Worm (Caenorhabditis elegans) whole organism, late embryonic: ENCODE data around the gene ZK1290.11.

Experiments used
- C08G9.2 ChIP-seq: sonication (generic microtip); optimal IDR thresholded peaks from 2 replicates; lab custom pipeline; 2016; ENCODE audit warnings: mild to moderate bottlenecking, missing genetic modification characterization, moderate library complexity, missing compliant biosample characterization
- C38D4.7 ChIP-seq: fragments of 200-800 bp; sonication (Bioruptor generic); optimal IDR thresholded peaks from 2 replicates; lab custom pipeline; 2018; ENCODE audit warnings: mild to moderate bottlenecking, missing genetic modification characterization, moderate library complexity, missing compliant biosample characterization
- F13H6.1 ChIP-seq: sonication (generic microtip); optimal IDR thresholded peaks from 2 replicates; lab custom pipeline; 2016; ENCODE audit warnings: missing genetic modification characterization, missing compliant biosample characterization
- K02D7.2 ChIP-seq: sonication (generic microtip); optimal IDR thresholded peaks from 2 replicates; lab custom pipeline; 2017; ENCODE audit warnings: mild to moderate bottlenecking, missing genetic modification characterization, missing compliant biosample characterization
- K09A11.1 ChIP-seq: sonication (generic microtip); optimal IDR thresholded peaks from 2 replicates; lab custom pipeline; 2017; ENCODE audit warnings: antibody characterized with exemption, mild to moderate bottlenecking, missing genetic modification characterization, missing compliant biosample characterization; ENCODE audit not compliant: insufficient read depth
- ama-1 ChIP-seq: fragments of 150-350 bp; optimal IDR thresholded peaks from 2 replicates; lab custom pipeline; 2014
- ceh-2 ChIP-seq: sonication (generic microtip); optimal IDR thresholded peaks from 2 replicates; lab custom pipeline; 2016; ENCODE audit warnings: missing genotype, missing genetic modification characterization, missing compliant biosample characterization
- ceh-24 ChIP-seq: sonication (generic microtip); optimal IDR thresholded peaks from 2 replicates; lab custom pipeline; 2016; ENCODE audit warnings: mild to moderate bottlenecking, missing genetic modification characterization, missing compliant biosample characterization
- ceh-30 ChIP-seq: fragments of 150-350 bp; optimal IDR thresholded peaks from 2 replicates; lab custom pipeline; 2014; ENCODE audit warnings: missing biosample characterization, missing genetic modification characterization
- ceh-31 ChIP-seq: sonication (generic microtip); optimal IDR thresholded peaks from 2 replicates; lab custom pipeline; 2016; ENCODE audit warnings: missing genetic modification characterization, missing compliant biosample characterization
- ceh-34 ChIP-seq: sonication (generic microtip); optimal IDR thresholded peaks from 2 replicates; lab custom pipeline; 2016; ENCODE audit warnings: mild to moderate bottlenecking, missing genetic modification characterization, missing compliant biosample characterization
- ceh-48 ChIP-seq: sonication (generic microtip); optimal IDR thresholded peaks from 2 replicates; lab custom pipeline; 2016; ENCODE audit warnings: missing genetic modification characterization, inconsistent platforms, missing compliant biosample characterization
- dmd-4 ChIP-seq: sonication (generic microtip); optimal IDR thresholded peaks from 2 replicates; lab custom pipeline; 2016; ENCODE audit warnings: borderline replicate concordance, missing genetic modification characterization, missing compliant biosample characterization
- elt-2 ChIP-seq: sonication (generic microtip); optimal IDR thresholded peaks from 2 replicates; lab custom pipeline; 2016; ENCODE audit warnings: missing genetic modification reagents, missing genetic modification characterization, missing compliant biosample characterization
- elt-4 ChIP-seq: sonication (generic microtip); optimal IDR thresholded peaks from 2 replicates; lab custom pipeline; 2016; ENCODE audit warnings: missing genetic modification characterization, missing compliant biosample characterization
- ets-4 ChIP-seq: sonication (generic microtip); optimal IDR thresholded peaks from 2 replicates; lab custom pipeline; 2016; ENCODE audit warnings: missing genetic modification characterization, missing compliant biosample characterization
- eyg-1 ChIP-seq: sonication (generic microtip); optimal IDR thresholded peaks from 2 replicates; lab custom pipeline; 2016; ENCODE audit warnings: missing genotype, missing genetic modification characterization, missing compliant biosample characterization
- fax-1 ChIP-seq: sonication (generic microtip); optimal IDR thresholded peaks from 2 replicates; lab custom pipeline; 2016; ENCODE audit warnings: missing genotype, missing genetic modification characterization, missing compliant biosample characterization
- gmeb-2 ChIP-seq: sonication (generic microtip); optimal IDR thresholded peaks from 2 replicates; lab custom pipeline; 2016; ENCODE audit warnings: missing genetic modification characterization, inconsistent platforms, missing compliant biosample characterization
- hlh-13 ChIP-seq: fragments of 200-800 bp; sonication (Bioruptor generic); optimal IDR thresholded peaks from 2 replicates; lab custom pipeline; 2018; ENCODE audit warnings: mild to moderate bottlenecking, missing genetic modification characterization, missing compliant biosample characterization
- lim-6 ChIP-seq: sonication (generic microtip); optimal IDR thresholded peaks from 2 replicates; lab custom pipeline; 2016; ENCODE audit warnings: missing genetic modification characterization, missing compliant biosample characterization
- lin-11 ChIP-seq: fragments of 200-800 bp; sonication (Bioruptor generic); optimal IDR thresholded peaks from 2 replicates; lab custom pipeline; 2018; ENCODE audit warnings: mild to moderate bottlenecking, missing genetic modification characterization, missing compliant biosample characterization
- mec-3 ChIP-seq: sonication (generic microtip); optimal IDR thresholded peaks from 2 replicates; lab custom pipeline; 2016; ENCODE audit warnings: borderline replicate concordance, missing genetic modification characterization, missing compliant biosample characterization
- nfya-1 ChIP-seq: sonication (generic microtip); optimal IDR thresholded peaks from 2 replicates; lab custom pipeline; 2017; ENCODE audit warnings: missing genetic modification characterization, mild to moderate bottlenecking, missing compliant biosample characterization, antibody characterized with exemption, moderate library complexity
- npax-4 ChIP-seq: sonication (generic microtip); optimal IDR thresholded peaks from 2 replicates; lab custom pipeline; 2016; ENCODE audit warnings: missing genetic modification characterization, missing compliant biosample characterization
- odd-2 ChIP-seq: sonication (generic microtip); optimal IDR thresholded peaks from 2 replicates; lab custom pipeline; 2017; ENCODE audit warnings: antibody characterized with exemption, mild to moderate bottlenecking, missing genetic modification characterization, missing compliant biosample characterization
- pat-9 ChIP-seq: fragments of 200-800 bp; sonication (Bioruptor generic); optimal IDR thresholded peaks from 2 replicates; lab custom pipeline; 2018; ENCODE audit warnings: mild to moderate bottlenecking, missing genetic modification characterization, moderate library complexity, missing compliant biosample characterization
- pax-1 ChIP-seq: fragments of 150-350 bp; optimal IDR thresholded peaks from 2 replicates; lab custom pipeline; 2014; ENCODE audit warnings: missing biosample characterization, missing genetic modification characterization
- pqm-1 ChIP-seq: sonication (generic microtip); optimal IDR thresholded peaks from 2 replicates; lab custom pipeline; 2016; ENCODE audit warnings: missing genetic modification characterization, missing compliant biosample characterization
- pros-1 ChIP-seq: fragments of 150-350 bp; optimal IDR thresholded peaks from 2 replicates; lab custom pipeline; 2014; ENCODE audit warnings: missing biosample characterization, missing genetic modification reagents, missing genetic modification characterization
- ref-2 ChIP-seq: sonication (generic microtip); optimal IDR thresholded peaks from 2 replicates; lab custom pipeline; 2016; ENCODE audit warnings: missing genetic modification characterization, missing compliant biosample characterization
- sox-2 ChIP-seq: fragments of 200-800 bp; sonication (Bioruptor generic); IDR thresholded peaks from 2 replicates; pipeline ENCODE4 v1.3.6; 2022; ENCODE audit warnings: missing genetic modification reagents, missing genetic modification characterization, missing compliant biosample characterization
- syd-9 ChIP-seq: sonication (generic microtip); optimal IDR thresholded peaks from 2 replicates; lab custom pipeline; 2016; ENCODE audit warnings: mild to moderate bottlenecking, missing genetic modification characterization, moderate library complexity, missing compliant biosample characterization
- tbx-2 ChIP-seq: sonication (generic microtip); optimal IDR thresholded peaks from 2 replicates; lab custom pipeline; 2016; ENCODE audit warnings: missing genetic modification characterization, missing compliant biosample characterization
- tbx-7 ChIP-seq: sonication (generic microtip); optimal IDR thresholded peaks from 2 replicates; lab custom pipeline; 2016; ENCODE audit warnings: missing genotype, missing genetic modification characterization, missing compliant biosample characterization
- unc-3 ChIP-seq, 2 experiments: fragments of 200-800 bp in 1 of 2; sonication (Bioruptor generic) in 1 of 2; sonication (generic microtip) in 1 of 2; conservative IDR thresholded peaks in 1 of 2; optimal IDR thresholded peaks in 1 of 2; 2 replicates each; pipeline versions ENCODE4 v1.3.6 to Lab custom; 2016 to 2022; ENCODE audit warnings: missing compliant biosample characterization in 2 of 2, missing genetic modification characterization in 2 of 2, missing genetic modification reagents in 1 of 2
- unc-55 ChIP-seq: sonication (generic microtip); optimal IDR thresholded peaks from 2 replicates; lab custom pipeline; 2017; ENCODE audit warnings: missing biosample characterization, missing genetic modification reagents, missing genetic modification characterization

ZK1290.11 gene

ce11 chrII:7574143-7574542 is 12.7 kb upstream of the ZK1290.11 start, which contains the start of gene F35D2.2:
F35D2.2 (plus strand) TSS chrII:7574443.
- no peak for TF ChIP-seq eyg-1 (tag; lab: Kevin White, UChicago)
- TF ChIP-seq ama-1 (lab: Kevin White, UChicago): no peak
- no peak for TF ChIP-seq dmd-4 (tag; lab: Kevin White, UChicago)
- TF ChIP-seq elt-4: no peak
- no peak for TF ChIP-seq odd-2 (tag; lab: Kevin White, UChicago)
- no peak for TF ChIP-seq ref-2 (tag; lab: Kevin White, UChicago)

- no peak for TF ChIP-seq pax-1 (tag; lab: Kevin White, UChicago)
- TF ChIP-seq K09A11.1: no peak
- no peak for TF ChIP-seq mec-3
- TF ChIP-seq unc-55 (GFP tag; lab: Kevin White, UChicago): no peak
- no peak for TF ChIP-seq unc-3 (GFP tag; conservative IDR thresholded peaks at IDR 0.05; lab: Robert Waterston, UW)
- TF ChIP-seq unc-3 (tag; optimal IDR thresholded peaks at IDR 0.05; lab: Kevin White, UChicago): no peak
- no peak for TF ChIP-seq fax-1 (tag; lab: Kevin White, UChicago)
- no peak for TF ChIP-seq C08G9.2 (tag; lab: Kevin White, UChicago)
- TF ChIP-seq odd-2 (tag; lab: Kevin White, UChicago): no peak
- TF ChIP-seq sox-2 (GFP tag; lab: Robert Waterston, UW): no peak
- TF ChIP-seq ceh-30: no peak
- no peak for TF ChIP-seq F13H6.1
- no peak for TF ChIP-seq lin-11 (tag; lab: Kevin White, UChicago)
- TF ChIP-seq K02D7.2 (tag; lab: Kevin White, UChicago): no peak
- no peak for TF ChIP-seq ceh-48 (tag; lab: Kevin White, UChicago)
- no peak for TF ChIP-seq ceh-34 (tag; lab: Kevin White, UChicago)
- no peak for TF ChIP-seq pros-1 (tag; lab: Kevin White, UChicago)
- no peak for TF ChIP-seq C38D4.7 (GFP tag; lab: Kevin White, UChicago)
- TF ChIP-seq hlh-13 (GFP tag; lab: Kevin White, UChicago): no peak
- TF ChIP-seq npax-4 (tag; lab: Kevin White, UChicago): no peak
These were observed 9.4 kb upstream of the ZK1290.11 start for ce11 chrII:7570820-7571219.

ce11 chrII:7570305-7570704 is 8.9 kb upstream of the ZK1290.11 start, which contains the start of gene F35D2.3:
F35D2.3 (plus strand) TSS chrII:7570605.
- TF ChIP-seq gmeb-2 (tag; lab: Kevin White, UChicago) (no peak), ceh-2 (tag; lab: Kevin White, UChicago) (no peak), elt-2 (tag; lab: Kevin White, UChicago) (no peak), ceh-34 (tag; lab: Kevin White, UChicago) (no peak), lim-6 (no peak), nfya-1 (tag; lab: Kevin White, UChicago) (no peak), ceh-31 (tag; lab: Kevin White, UChicago) (no peak), ama-1 (lab: Kevin White, UChicago) (no peak), tbx-7 (no peak), ref-2 (tag; lab: Kevin White, UChicago) (no peak), tbx-2 (tag; lab: Kevin White, UChicago) (no peak), K09A11.1 (no peak), dmd-4 (tag; lab: Kevin White, UChicago) (no peak), elt-4 (no peak), ets-4 (tag; lab: Kevin White, UChicago) (no peak), syd-9 (tag; lab: Kevin White, UChicago) (no peak), ceh-24 (tag; lab: Kevin White, UChicago) (no peak), pqm-1 (tag; lab: Kevin White, UChicago) (no peak), pat-9 (tag; lab: Kevin White, UChicago) (no peak)
